Fruit fly (Drosophila melanogaster) whole organism, adult: ENCODE measurements around the gene Bsg.

Experiments used
- CG7101 ChIP-seq: fragments of 200-800 bp; sonication (Bioruptor generic); optimal IDR thresholded peaks from 2 replicates; lab custom pipeline; 2018; ENCODE audit warnings: missing biosample characterization, mild to moderate bottlenecking, missing genetic modification characterization, moderate library complexity
- bab1 ChIP-seq: fragments of 200-800 bp; sonication (Bioruptor generic); optimal IDR thresholded peaks from 3 replicates; lab custom pipeline; 2019; ENCODE audit warnings: missing biosample characterization, mild to moderate bottlenecking, missing genetic modification characterization, moderate library complexity
- toe ChIP-seq: fragments of 200-800 bp; sonication (Bioruptor generic); optimal IDR thresholded peaks from 2 replicates; lab custom pipeline; 2016; ENCODE audit warnings: missing biosample characterization, missing genetic modification characterization

dm6 chr2L:8162307-8163024, 79.2 kb downstream of the Bsg start, which contains the start of gene Acbp1:
- TF ChIP-seq toe (peak; percentile 97), CG7101 (tag; lab: Kevin White, UChicago) (peak; percentile 97), bab1 (GFP tag; lab: Kevin White, UChicago) (peak; percentile 99)
